Fruit fly (Drosophila melanogaster) whole organism, embryonic: ENCODE results near the gene SecCl.

Experiments
- Bdp1 ChIP-seq: fragments of 200-800 bp; sonication (Bioruptor generic); optimal IDR thresholded peaks from 3 replicates; lab custom pipeline; 2016; ENCODE audit warnings: missing biosample characterization, missing genetic modification characterization
- CG10209 ChIP-seq: fragments of 200-800 bp; sonication (Bioruptor generic); optimal IDR thresholded peaks from 3 replicates; lab custom pipeline; 2017; ENCODE audit warnings: missing biosample characterization, mild to moderate bottlenecking, missing genetic modification characterization, missing genetic modification reagents
- CG10274 ChIP-seq: fragments of 200-800 bp; sonication (Bioruptor generic); optimal IDR thresholded peaks from 3 replicates; lab custom pipeline; 2017; ENCODE audit warnings: missing biosample characterization, mild to moderate bottlenecking, missing genetic modification characterization
- CG17829 ChIP-seq: fragments of 200-800 bp; optimal IDR thresholded peaks from 2 replicates; lab custom pipeline; 2019; ENCODE audit warnings: missing biosample characterization, mild to moderate bottlenecking, missing genetic modification characterization, moderate library complexity
- CG2116 ChIP-seq: fragments of 200-800 bp; sonication (Bioruptor generic); optimal IDR thresholded peaks from 3 replicates; lab custom pipeline; 2018; ENCODE audit warnings: missing biosample characterization, mild to moderate bottlenecking, missing genetic modification characterization
- CG31224 ChIP-seq: fragments of 200-800 bp; sonication (Bioruptor generic); IDR thresholded peaks from 2 replicates; pipeline ENCODE4 v1.3.6; 2022; ENCODE audit warnings: missing biosample characterization, missing genetic modification characterization
- CG33213 ChIP-seq: fragments of 200-800 bp; sonication (Bioruptor generic); optimal IDR thresholded peaks from 3 replicates; lab custom pipeline; 2016; ENCODE audit warnings: missing biosample characterization, missing genetic modification characterization
- CG34376 ChIP-seq: fragments of 200-800 bp; sonication (Bioruptor generic); optimal IDR thresholded peaks from 2 replicates; lab custom pipeline; 2018; ENCODE audit warnings: missing biosample characterization, mild to moderate bottlenecking, missing genetic modification characterization
- CG4282 ChIP-seq: fragments of 200-800 bp; sonication (Bioruptor generic); optimal IDR thresholded peaks from 2 replicates; lab custom pipeline; 2016; ENCODE audit warnings: missing biosample characterization, missing genetic modification characterization
- CG4404 ChIP-seq: fragments of 200-800 bp; sonication (Bioruptor generic); IDR thresholded peaks from 2 replicates; pipeline ENCODE4 v1.3.6; 2022; ENCODE audit warnings: missing biosample characterization, missing genetic modification characterization
- CG6683 ChIP-seq: fragments of 200-800 bp; sonication (Bioruptor generic); optimal IDR thresholded peaks from 2 replicates; lab custom pipeline; 2017; ENCODE audit warnings: missing biosample characterization, mild to moderate bottlenecking, missing genetic modification characterization, missing genetic modification reagents
- CG8089 ChIP-seq: fragments of 200-800 bp; sonication (Bioruptor generic); optimal IDR thresholded peaks from 3 replicates; lab custom pipeline; 2016; ENCODE audit warnings: missing biosample characterization, missing genetic modification characterization
- CG8290 ChIP-seq, 3 experiments: fragments of 200-800 bp; sonication (Bioruptor generic); optimal IDR thresholded peaks; 2 replicates each; lab custom pipeline; 2016 to 2019; ENCODE audit warnings: missing biosample characterization in 3 of 3, missing genetic modification characterization in 3 of 3, mild to moderate bottlenecking in 2 of 3, moderate library complexity in 1 of 3
- CG8359 ChIP-seq: fragments of 200-800 bp; sonication (Bioruptor generic); optimal IDR thresholded peaks from 2 replicates; lab custom pipeline; 2017; ENCODE audit warnings: missing biosample characterization, mild to moderate bottlenecking, missing genetic modification characterization, borderline replicate concordance
- CG8924 ChIP-seq: fragments of 200-800 bp; optimal IDR thresholded peaks from 3 replicates; lab custom pipeline; 2019; ENCODE audit warnings: missing biosample characterization, mild to moderate bottlenecking, missing genetic modification characterization, moderate library complexity
- CG8944 ChIP-seq: fragments of 200-800 bp; sonication (Bioruptor generic); optimal IDR thresholded peaks from 3 replicates; lab custom pipeline; 2016; ENCODE audit warnings: missing biosample characterization, missing genetic modification characterization
- Doc2 ChIP-seq: fragments of 200-800 bp; sonication (Bioruptor generic); IDR thresholded peaks from 2 replicates; pipeline ENCODE4 v1.3.6; 2022; ENCODE audit warnings: missing biosample characterization, missing genetic modification characterization
- Fer3 ChIP-seq: fragments of 200-800 bp; sonication (Bioruptor generic); optimal IDR thresholded peaks from 2 replicates; lab custom pipeline; 2018; ENCODE audit warnings: missing biosample characterization, mild to moderate bottlenecking, missing genetic modification characterization, moderate library complexity
- Gsc ChIP-seq: fragments of 200-800 bp; sonication (Bioruptor generic); IDR thresholded peaks from 2 replicates; pipeline ENCODE4 v1.3.6; 2022; ENCODE audit warnings: missing biosample characterization, missing genetic modification characterization
- HLH4C ChIP-seq: fragments of 200-800 bp; sonication (Bioruptor generic); IDR thresholded peaks from 3 replicates; pipeline ENCODE4 v1.3.6; 2022; ENCODE audit warnings: missing biosample characterization, missing genetic modification characterization; ENCODE audit not compliant: partially characterized antibody
- Lpt ChIP-seq: fragments of >200 bp; optimal IDR thresholded peaks from 2 replicates; lab custom pipeline; 2018; ENCODE audit warnings: missing biosample characterization, missing genetic modification characterization
- Oli ChIP-seq: fragments of 200-800 bp; sonication (Bioruptor generic); optimal IDR thresholded peaks from 2 replicates; lab custom pipeline; 2018; ENCODE audit warnings: missing biosample characterization, mild to moderate bottlenecking, missing genetic modification characterization, moderate library complexity
- Ravus ChIP-seq: fragments of 200-800 bp; sonication (Bioruptor generic); IDR thresholded peaks from 2 replicates; pipeline ENCODE4 v1.3.6; 2022; ENCODE audit warnings: missing biosample characterization, missing genetic modification characterization
- Rx ChIP-seq: fragments of 200-800 bp; sonication (Bioruptor generic); IDR thresholded peaks from 2 replicates; pipeline ENCODE4 v1.3.6; 2022; ENCODE audit warnings: missing biosample characterization, missing genetic modification characterization
- Xbp1 ChIP-seq: fragments of 200-800 bp; sonication (Bioruptor generic); optimal IDR thresholded peaks from 3 replicates; lab custom pipeline; 2016; ENCODE audit warnings: missing biosample characterization, mild to moderate bottlenecking, missing genetic modification characterization
- ac ChIP-seq: fragments of 200-800 bp; sonication (Bioruptor generic); optimal IDR thresholded peaks from 3 replicates; lab custom pipeline; 2017; ENCODE audit warnings: missing biosample characterization, mild to moderate bottlenecking, missing genetic modification characterization
- al ChIP-seq: fragments of 200-800 bp; sonication (Bioruptor generic); IDR thresholded peaks from 2 replicates; pipeline ENCODE4 v1.3.6; 2022; ENCODE audit warnings: missing biosample characterization, missing genetic modification characterization
- aop ChIP-seq: fragments of 200-800 bp; sonication (Bioruptor generic); IDR thresholded peaks from 2 replicates; pipeline ENCODE4 v1.3.6; 2022; ENCODE audit warnings: missing biosample characterization, missing genetic modification characterization
- ase ChIP-seq: fragments of 200-800 bp; sonication (Bioruptor generic); IDR thresholded peaks from 3 replicates; pipeline ENCODE4 v1.3.6; 2022; ENCODE audit warnings: missing biosample characterization, missing genetic modification characterization
- az2 ChIP-seq: fragments of 200-800 bp; sonication (Bioruptor generic); optimal IDR thresholded peaks from 3 replicates; lab custom pipeline; 2016; ENCODE audit warnings: missing biosample characterization, missing genetic modification characterization
- dysf ChIP-seq: fragments of 200-800 bp; sonication (Bioruptor generic); IDR thresholded peaks from 3 replicates; pipeline ENCODE4 v1.3.6; 2022; ENCODE audit warnings: missing biosample characterization, missing genetic modification characterization
- esg ChIP-seq: fragments of 200-800 bp; sonication (Bioruptor generic); conservative IDR thresholded peaks from 2 replicates; pipeline ENCODE4 v1.3.6; 2022; ENCODE audit warnings: missing biosample characterization, missing genetic modification characterization
- eyg ChIP-seq: fragments of 200-800 bp; sonication (Bioruptor generic); optimal IDR thresholded peaks from 3 replicates; lab custom pipeline; 2016; ENCODE audit warnings: missing biosample characterization, missing genetic modification characterization
- gfzf ChIP-seq: fragments of 200-800 bp; sonication (Bioruptor generic); optimal IDR thresholded peaks from 2 replicates; lab custom pipeline; 2016; ENCODE audit warnings: missing biosample characterization, mild to moderate bottlenecking, missing genetic modification characterization, moderate library complexity
- grau ChIP-seq: fragments of 200-800 bp; optimal IDR thresholded peaks from 3 replicates; lab custom pipeline; 2019; ENCODE audit warnings: missing biosample characterization, mild to moderate bottlenecking, missing genetic modification characterization, moderate library complexity
- ham ChIP-seq: fragments of 200-800 bp; sonication (Bioruptor generic); IDR thresholded peaks from 2 replicates; pipeline ENCODE4 v1.3.6; 2022; ENCODE audit warnings: missing biosample characterization, missing genetic modification characterization
- inv ChIP-seq: fragments of 200-800 bp; sonication (Bioruptor generic); IDR thresholded peaks from 2 replicates; pipeline ENCODE4 v1.3.6; 2022; ENCODE audit warnings: missing biosample characterization, missing genetic modification characterization; ENCODE audit not compliant: partially characterized antibody
- lbe ChIP-seq: fragments of 200-800 bp; sonication (Bioruptor generic); optimal IDR thresholded peaks from 2 replicates; lab custom pipeline; 2016; ENCODE audit warnings: missing biosample characterization, mild to moderate bottlenecking, missing genetic modification characterization
- lilli ChIP-seq: fragments of 200-800 bp; sonication (Bioruptor generic); optimal IDR thresholded peaks from 3 replicates; lab custom pipeline; 2016; ENCODE audit warnings: missing biosample characterization, missing genetic modification characterization
- lola ChIP-seq, 3 experiments: fragments of >200 bp in 2 of 3; fragments of 200-800 bp in 1 of 3; sonication (Bioruptor generic) in 1 of 3; optimal IDR thresholded peaks; 2 replicates each; lab custom pipeline; 2017 to 2019; ENCODE audit warnings: missing biosample characterization in 3 of 3, missing genetic modification characterization in 3 of 3, mild to moderate bottlenecking in 1 of 3, moderate library complexity in 1 of 3
- mirr ChIP-seq: fragments of 200-800 bp; sonication (Bioruptor generic); optimal IDR thresholded peaks from 3 replicates; lab custom pipeline; 2018; ENCODE audit warnings: missing biosample characterization, mild to moderate bottlenecking, missing genetic modification characterization
- nerfin-2 ChIP-seq: fragments of 200-800 bp; sonication (Bioruptor generic); IDR thresholded peaks from 2 replicates; pipeline ENCODE4 v1.3.6; 2022; ENCODE audit warnings: missing biosample characterization, missing genetic modification characterization; ENCODE audit not compliant: partially characterized antibody
- odd ChIP-seq: fragments of 200-800 bp; sonication (Bioruptor generic); optimal IDR thresholded peaks from 2 replicates; lab custom pipeline; 2017; ENCODE audit warnings: missing biosample characterization, mild to moderate bottlenecking, missing genetic modification characterization
- prd ChIP-seq, 3 experiments: fragments of >200 bp in 2 of 3; fragments of 200-800 bp in 1 of 3; sonication (Bioruptor generic) in 1 of 3; optimal IDR thresholded peaks in 2 of 3; IDR thresholded peaks in 1 of 3; 2 replicates in 2 of 3; 3 replicates in 1 of 3; pipeline versions ENCODE4 v1.3.6 to Lab custom; 2017 to 2022; ENCODE audit warnings: missing biosample characterization in 1 of 3, missing genetic modification characterization in 1 of 3
- pum ChIP-seq: fragments of 200-800 bp; sonication (Bioruptor generic); optimal IDR thresholded peaks from 2 replicates; lab custom pipeline; 2016; ENCODE audit warnings: missing biosample characterization, missing genetic modification characterization
- ro ChIP-seq: fragments of 200-800 bp; sonication (Bioruptor generic); IDR thresholded peaks from 2 replicates; pipeline ENCODE4 v1.3.6; 2022; ENCODE audit warnings: missing biosample characterization, missing genetic modification characterization
- sens ChIP-seq: fragments of 200-800 bp; sonication (Bioruptor generic); peaks from one replicate; lab custom pipeline; 2016; ENCODE audit warnings: missing biosample characterization, missing genetic modification characterization
- seq ChIP-seq: fragments of 200-800 bp; sonication (Bioruptor generic); IDR thresholded peaks from 2 replicates; pipeline ENCODE4 v1.3.6; 2022; ENCODE audit warnings: missing biosample characterization, missing genetic modification characterization
- stc ChIP-seq: fragments of 200-800 bp; sonication (Bioruptor generic); IDR thresholded peaks from 2 replicates; pipeline ENCODE4 v1.3.6; 2022; ENCODE audit warnings: missing biosample characterization, missing genetic modification characterization
- vvl ChIP-seq: fragments of 200-800 bp; sonication (Bioruptor generic); IDR thresholded peaks from 2 replicates; pipeline ENCODE4 v1.3.6; 2022; ENCODE audit warnings: missing biosample characterization, missing genetic modification characterization

SecCl gene

dm6 chr3L:17485280-17485792 is 15.4 kb downstream of the SecCl start (continued):
- TF ChIP-seq Bdp1 (GFP tag; lab: Kevin White, UChicago) (peak; percentile 35), az2 (GFP tag; lab: Kevin White, UChicago) (peak; percentile 39), CG8924 (tag; lab: Kevin White, UChicago) (peak; percentile 81), eyg (GFP tag; lab: Kevin White, UChicago) (peak; percentile 16), CG8290 (GFP tag; optimal IDR thresholded peaks at IDR 0.05; lab: Kevin White, UChicago) (peak; percentile 63), CG8290 (tag; optimal IDR thresholded peaks at IDR 0.05; lab: Kevin White, UChicago) (peak; percentile 77 to 96), inv (GFP tag; lab: Robert Waterston, UW) (no peak), HLH4C (GFP tag; lab: Robert Waterston, UW) (no peak), CG10209 (GFP tag; lab: Kevin White, UChicago) (peak; percentile 79), nerfin-2 (GFP tag; lab: Robert Waterston, UW) (no peak), ac (peak; percentile 92), vvl (GFP tag; lab: Robert Waterston, UW) (peak; percentile 66), ham (GFP tag; lab: Robert Waterston, UW) (no peak), aop (GFP tag; lab: Robert Waterston, UW) (no peak), Lpt (no peak), CG4404 (GFP tag; lab: Robert Waterston, UW) (no peak), prd (optimal IDR thresholded peaks at IDR 0.05; lab: Kevin White, UChicago) (no peak), prd (GFP tag; IDR thresholded peaks at IDR 0.05; lab: Robert Waterston, UW) (peak; percentile 18; the same call in 1 of the 3 replicates), lbe (GFP tag; lab: Kevin White, UChicago) (peak; percentile 65), CG4282 (GFP tag; lab: Kevin White, UChicago) (no peak), lilli (GFP tag; lab: Kevin White, UChicago) (no peak), stc (peak; percentile 66; the same call in 1 of the 2 replicates), Gsc (no peak), CG8359 (GFP tag; lab: Kevin White, UChicago) (peak; percentile 85), esg (no peak), CG8944 (peak; percentile 45), lola (GFP tag; optimal IDR thresholded peaks at IDR 0.05; lab: Kevin White, UChicago) (peak in 1 of 3 experiments; percentile 86), sens (peak; percentile 96), Rx (GFP tag; lab: Robert Waterston, UW) (no peak), Oli (peak; percentile 53), gfzf (no peak), CG2116 (GFP tag; lab: Kevin White, UChicago) (peak; percentile 51), al (GFP tag; lab: Robert Waterston, UW) (no peak), CG34376 (GFP tag; lab: Kevin White, UChicago) (no peak), ro (GFP tag; lab: Robert Waterston, UW) (no peak), CG10274 (GFP tag; lab: Kevin White, UChicago) (peak; percentile 57), dysf (GFP tag; lab: Robert Waterston, UW) (no peak), Fer3 (peak; percentile 49), mirr (GFP tag; lab: Kevin White, UChicago) (no peak), CG17829 (tag; lab: Kevin White, UChicago) (peak; percentile 78), CG31224 (GFP tag; lab: Robert Waterston, UW) (no peak), odd (GFP tag; lab: Kevin White, UChicago) (peak; percentile 88), CG8089 (GFP tag; lab: Kevin White, UChicago) (peak; percentile 73), pum (GFP tag; lab: Kevin White, UChicago) (peak; percentile 42), CG33213 (GFP tag; lab: Kevin White, UChicago) (peak; percentile 68), Ravus (no peak), grau (tag; lab: Kevin White, UChicago) (peak; percentile 91), seq (GFP tag; lab: Robert Waterston, UW) (no peak), CG6683 (GFP tag; lab: Kevin White, UChicago) (peak; percentile 17), ase (no peak), Xbp1 (GFP tag; lab: Kevin White, UChicago) (peak; percentile 44), Doc2 (GFP tag; lab: Robert Waterston, UW) (no peak)
